Fruit fly (Drosophila melanogaster) Kc167 (cell line): Measurements from ENCODE around the gene CG17600.

ENCODE experiments used
- Myc ChIP-seq: fragments of >200 bp; optimal IDR thresholded peaks from 2 replicates; lab custom pipeline; 2017; ENCODE audit warnings: missing external identifiers
- Sin3A ChIP-seq: fragments of >200 bp; optimal IDR thresholded peaks from 2 replicates; lab custom pipeline; 2018; ENCODE audit warnings: missing external identifiers
- h ChIP-seq: fragments of >200 bp; optimal IDR thresholded peaks from 3 replicates; lab custom pipeline; 2018; ENCODE audit warnings: missing external identifiers
- insv ChIP-seq: fragments of >200 bp; optimal IDR thresholded peaks from 3 replicates; lab custom pipeline; 2018; ENCODE audit warnings: missing external identifiers
- psq ChIP-seq: fragments of >200 bp; optimal IDR thresholded peaks from 2 replicates; lab custom pipeline; 2017; ENCODE audit warnings: missing external identifiers
- ttk ChIP-seq: sonication (Bioruptor generic); optimal IDR thresholded peaks from 2 replicates; lab custom pipeline; 2017; ENCODE audit warnings: missing external identifiers

The CG17600 gene

DNA sequence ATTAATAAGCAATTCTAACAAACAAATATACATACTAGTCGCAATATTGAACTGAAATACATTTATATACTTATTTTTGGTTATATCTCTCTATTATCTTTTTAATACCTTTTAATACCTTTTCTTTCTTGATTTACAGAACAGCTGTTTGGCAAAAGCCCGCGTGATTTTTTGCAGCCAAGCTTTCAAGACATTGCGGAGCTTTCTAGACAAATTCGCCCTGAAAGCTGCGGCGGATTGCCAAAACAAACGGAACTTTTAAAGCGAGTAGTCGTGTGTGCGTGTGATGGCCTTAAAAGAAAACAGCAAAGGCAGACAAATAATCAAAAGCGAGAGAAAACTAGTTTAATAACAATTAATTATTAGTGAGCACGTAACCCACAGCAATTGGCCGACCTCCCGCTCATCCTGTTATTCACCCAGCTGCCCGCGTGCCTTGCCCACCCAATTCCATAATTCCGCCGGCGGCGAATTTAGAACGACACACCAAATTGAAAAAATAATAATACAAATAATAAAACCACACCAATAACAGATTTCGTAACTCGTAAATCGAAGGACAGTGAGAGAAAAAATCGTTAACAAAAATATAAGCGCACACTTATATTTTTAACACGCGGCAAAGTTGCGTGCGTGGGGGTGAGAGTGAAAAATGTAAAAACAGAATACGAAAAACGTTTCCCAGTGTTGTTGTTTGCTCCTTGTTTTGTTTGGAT, 27.9 kb upstream of the CG17600 start:
- TF ChIP-seq insv (lab: Kevin White, UChicago) (no peak), psq (no peak), Sin3A (lab: Kevin White, UChicago) (no peak), h (lab: Kevin White, UChicago) (no peak), ttk (no peak), Myc (no peak)

DNA sequence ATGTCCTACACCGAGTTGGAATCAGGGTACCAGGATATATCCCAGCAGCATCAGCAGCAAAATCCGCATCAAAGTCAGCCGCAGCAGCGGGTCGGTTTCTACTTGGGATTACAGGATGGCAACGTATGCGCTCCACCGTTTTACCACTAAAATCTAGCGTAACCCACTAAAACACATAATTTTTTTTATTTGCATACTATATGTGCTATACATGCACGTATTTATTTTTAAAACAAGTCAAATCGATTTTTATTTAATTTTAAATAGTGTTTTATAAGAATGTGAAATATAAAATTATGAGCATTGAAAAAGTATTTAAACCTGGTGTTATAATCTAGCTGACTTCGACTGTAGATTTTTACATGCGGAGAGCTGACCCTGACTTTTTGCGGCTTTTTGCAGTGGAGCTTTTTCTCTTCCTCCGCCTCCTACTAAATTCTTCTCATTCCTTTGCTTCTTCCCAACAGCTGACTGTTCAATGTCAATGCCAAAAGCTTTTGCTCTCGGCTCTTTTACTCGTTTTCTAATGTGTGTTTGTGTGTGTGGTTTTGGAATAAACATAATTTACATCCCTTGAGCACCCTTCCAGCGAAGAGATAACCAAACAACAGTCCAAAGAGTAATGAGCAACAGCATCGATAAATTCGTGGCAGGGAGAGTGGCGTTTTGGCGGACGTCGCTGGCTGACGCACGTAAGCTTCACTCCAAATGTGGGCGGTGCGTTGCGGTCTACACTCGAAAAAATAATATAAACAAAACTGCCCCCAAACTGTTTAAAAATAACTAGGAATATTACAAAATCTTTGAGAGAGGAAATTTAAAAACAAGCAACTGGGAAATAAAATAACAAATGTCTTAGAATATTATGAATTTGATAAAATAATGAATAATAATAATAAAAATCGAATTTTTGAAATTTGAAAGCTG, 27.1 kb upstream of the CG17600 start:
- TF ChIP-seq Myc, result no peak
- no peak for TF ChIP-seq ttk

DNA sequence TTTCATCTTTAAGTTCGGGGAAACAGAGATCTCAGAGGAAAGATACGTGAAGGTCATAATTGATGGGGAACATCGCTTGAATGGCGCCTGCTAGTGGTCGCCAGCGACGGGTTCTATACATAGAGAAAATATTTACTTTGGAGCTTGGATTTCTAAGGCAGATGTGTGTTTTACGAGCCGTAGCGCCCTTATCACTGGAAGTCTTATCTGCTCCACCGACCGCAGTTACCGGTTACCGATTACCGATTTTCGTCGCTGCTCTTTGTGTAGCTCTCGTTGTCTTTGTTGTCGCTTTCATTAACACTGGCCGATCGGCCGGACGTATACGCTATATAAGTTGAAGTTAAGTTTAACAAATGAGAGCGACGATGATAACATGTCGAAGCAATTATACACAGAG, 24.4 kb upstream of the CG17600 start:
- TF ChIP-seq h (lab: Kevin White, UChicago), result no peak
- TF ChIP-seq Sin3A (lab: Kevin White, UChicago), result no peak
- no peak for TF ChIP-seq ttk
- TF ChIP-seq Myc, result no peak
- no peak for TF ChIP-seq psq
- no peak for TF ChIP-seq insv (lab: Kevin White, UChicago)

DNA sequence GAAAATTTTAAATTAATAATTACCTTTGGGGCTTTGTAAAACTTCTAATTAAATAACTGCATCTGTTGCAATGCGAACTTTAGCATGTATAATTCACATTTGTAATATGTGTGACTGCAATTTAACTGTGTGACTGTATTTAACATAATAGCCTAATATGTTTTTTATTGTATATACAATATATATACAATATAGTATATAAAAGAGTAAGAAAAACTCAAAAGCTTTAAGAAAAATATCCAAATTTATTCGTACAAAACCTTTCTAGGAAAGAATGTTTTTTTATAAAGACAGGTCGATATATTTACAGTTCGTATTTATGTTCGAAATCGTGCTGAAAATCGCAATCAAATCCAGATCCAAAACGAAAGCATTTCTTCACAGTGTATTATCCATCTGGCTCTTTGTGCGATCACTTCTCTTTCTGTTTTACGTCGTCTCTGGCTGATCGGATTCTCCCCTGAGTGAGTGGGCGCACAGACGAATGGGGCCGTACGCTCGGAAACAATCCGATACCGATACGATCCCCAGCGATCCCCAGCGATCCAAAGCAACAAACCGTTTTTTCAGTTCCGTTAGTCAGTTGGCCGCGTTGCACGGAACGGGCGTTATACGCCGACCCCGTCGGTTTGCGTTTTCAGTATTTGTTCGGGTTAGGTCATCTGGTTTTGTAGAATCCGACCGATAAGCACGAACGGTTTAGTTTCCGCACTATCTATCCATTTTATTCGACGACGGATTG, 23.8 kb upstream of the CG17600 start:
- no peak for TF ChIP-seq Myc
- TF ChIP-seq psq, result no peak
- no peak for TF ChIP-seq h (lab: Kevin White, UChicago)
- no peak for TF ChIP-seq Sin3A (lab: Kevin White, UChicago)
- TF ChIP-seq ttk, result no peak
- no peak for TF ChIP-seq insv (lab: Kevin White, UChicago)

DNA sequence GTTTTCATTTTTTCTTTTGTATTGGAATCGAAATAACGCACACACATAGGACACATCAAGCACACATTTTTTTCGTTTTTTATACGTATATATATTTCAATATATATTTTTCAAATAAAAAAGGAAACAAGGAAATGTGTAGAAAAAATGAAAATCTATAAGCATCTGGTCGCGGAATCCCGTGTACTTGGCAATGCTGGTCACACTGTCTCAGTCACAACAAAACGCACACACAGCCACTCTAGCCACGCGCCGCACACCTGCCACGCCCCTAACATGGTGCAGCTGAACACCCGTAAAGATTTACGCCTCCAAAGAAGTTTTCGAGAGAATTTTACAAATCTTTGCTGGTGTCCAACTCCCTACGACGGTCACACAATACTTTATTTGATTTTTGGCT, 15.4 kb upstream of the CG17600 start:
- TF ChIP-seq insv (lab: Kevin White, UChicago) (no peak), Sin3A (lab: Kevin White, UChicago) (no peak), ttk (no peak), psq (no peak), h (lab: Kevin White, UChicago) (no peak)

DNA sequence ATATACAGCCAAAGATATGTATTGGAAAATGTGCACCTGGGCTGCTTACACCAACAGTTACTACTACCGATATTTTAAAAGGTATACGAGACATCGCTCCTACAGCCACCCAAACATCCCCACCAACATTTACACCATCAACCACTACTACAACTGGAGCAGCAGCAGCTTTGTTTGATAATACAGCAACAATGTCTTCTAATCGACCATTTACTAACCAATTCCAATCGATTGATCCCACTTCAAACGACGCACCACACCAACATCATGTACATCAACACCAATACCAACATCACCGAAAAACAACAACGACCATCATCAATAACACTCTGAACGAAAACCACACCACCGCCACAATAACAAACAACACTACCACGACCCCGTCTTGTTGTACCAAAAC, 12.8 kb upstream of the CG17600 start:
- TF ChIP-seq ttk, result no peak
- TF ChIP-seq psq, result no peak
- TF ChIP-seq insv (lab: Kevin White, UChicago), result no peak
- no peak for TF ChIP-seq Sin3A (lab: Kevin White, UChicago)
- TF ChIP-seq Myc, result no peak
- TF ChIP-seq h (lab: Kevin White, UChicago), result no peak

DNA sequence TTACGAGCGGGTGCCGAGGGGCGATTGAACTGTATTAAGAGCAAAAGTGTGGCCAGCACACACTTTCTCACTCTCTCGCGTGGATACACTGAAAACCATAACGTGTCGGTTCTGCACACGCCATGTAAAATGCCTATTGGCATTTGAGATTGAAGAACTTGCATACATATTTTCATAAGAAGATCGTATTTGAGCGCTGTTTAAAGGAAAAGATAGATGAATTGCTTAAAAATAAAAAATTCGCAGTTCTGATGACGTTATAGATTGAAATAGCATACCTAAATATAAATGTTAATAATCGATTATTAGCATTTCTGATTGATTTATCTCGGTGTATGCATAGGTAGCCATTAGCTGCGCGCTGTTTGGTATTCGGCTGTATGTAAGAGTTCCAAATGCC, 5.9 kb upstream of the CG17600 start:
- TF ChIP-seq ttk, result no peak
- no peak for TF ChIP-seq psq
- no peak for TF ChIP-seq Myc
- no peak for TF ChIP-seq Sin3A (lab: Kevin White, UChicago)
- no peak for TF ChIP-seq h (lab: Kevin White, UChicago)
- no peak for TF ChIP-seq insv (lab: Kevin White, UChicago)

DNA sequence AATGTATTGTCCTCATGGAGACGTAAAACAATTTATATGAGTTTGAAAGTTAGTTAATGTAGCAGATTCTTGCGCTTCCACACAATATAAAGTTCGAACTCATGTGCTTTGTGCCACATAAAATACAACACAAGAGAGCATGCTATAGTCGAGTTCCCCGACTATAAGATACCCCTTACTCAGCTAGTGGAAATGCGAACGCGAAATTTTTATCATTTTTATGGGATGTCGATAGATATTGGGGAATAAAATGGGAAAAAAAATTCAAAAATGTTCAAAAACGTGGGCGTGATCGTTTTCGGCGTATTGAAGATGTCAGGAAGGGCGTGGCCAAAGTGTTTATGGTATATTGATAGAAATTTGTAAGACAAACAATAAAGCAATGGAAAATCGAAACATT, 4.2 kb upstream of the CG17600 start:
- TF ChIP-seq insv (lab: Kevin White, UChicago), result no peak
- TF ChIP-seq Myc, result no peak
- no peak for TF ChIP-seq h (lab: Kevin White, UChicago)

DNA sequence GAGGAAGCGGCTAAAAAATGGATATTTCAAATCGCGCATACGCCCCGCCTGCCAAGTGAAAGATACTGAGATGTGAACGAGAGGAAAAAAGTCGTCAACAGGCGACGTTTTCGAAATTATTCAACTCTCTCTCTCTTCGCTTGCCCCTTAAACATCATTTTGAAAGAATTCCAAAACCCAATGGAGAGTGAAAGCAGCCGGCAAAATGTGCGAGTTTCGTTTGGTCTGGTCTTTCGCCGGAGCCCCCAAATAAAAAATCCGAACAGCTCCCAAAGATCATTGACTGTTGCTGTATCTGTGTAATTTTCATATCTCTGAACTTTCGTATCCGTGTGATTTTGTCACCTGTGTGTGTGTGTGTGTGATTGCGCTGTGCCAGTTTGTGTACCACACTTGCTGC, 2.9 kb upstream of the CG17600 start:
- TF ChIP-seq ttk (no peak), Myc (no peak), h (lab: Kevin White, UChicago) (no peak), Sin3A (lab: Kevin White, UChicago) (no peak), psq (no peak), insv (lab: Kevin White, UChicago) (no peak)

DNA sequence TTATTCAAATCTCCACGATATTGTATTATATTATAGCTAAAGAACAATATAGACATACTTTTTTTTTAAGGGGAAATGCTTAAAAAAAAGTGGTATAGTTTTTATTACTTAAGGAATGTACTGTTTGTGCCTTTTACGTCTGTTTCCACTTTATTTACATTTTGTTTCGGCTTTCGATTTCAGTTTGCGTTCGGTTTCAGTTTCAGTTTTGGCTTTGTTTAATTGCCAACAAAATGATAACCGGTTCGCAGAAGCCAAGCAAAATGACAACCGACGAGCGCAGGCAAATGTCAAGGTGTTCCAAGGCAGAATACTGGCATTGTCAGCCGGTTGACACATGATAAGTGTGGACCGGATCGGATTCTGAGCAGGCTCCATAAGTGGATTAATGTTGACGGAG, 12.2 kb downstream of the CG17600 start:
- no peak for TF ChIP-seq ttk
- TF ChIP-seq insv (lab: Kevin White, UChicago), result no peak
- no peak for TF ChIP-seq psq
- TF ChIP-seq Sin3A (lab: Kevin White, UChicago), result no peak
- no peak for TF ChIP-seq Myc

DNA sequence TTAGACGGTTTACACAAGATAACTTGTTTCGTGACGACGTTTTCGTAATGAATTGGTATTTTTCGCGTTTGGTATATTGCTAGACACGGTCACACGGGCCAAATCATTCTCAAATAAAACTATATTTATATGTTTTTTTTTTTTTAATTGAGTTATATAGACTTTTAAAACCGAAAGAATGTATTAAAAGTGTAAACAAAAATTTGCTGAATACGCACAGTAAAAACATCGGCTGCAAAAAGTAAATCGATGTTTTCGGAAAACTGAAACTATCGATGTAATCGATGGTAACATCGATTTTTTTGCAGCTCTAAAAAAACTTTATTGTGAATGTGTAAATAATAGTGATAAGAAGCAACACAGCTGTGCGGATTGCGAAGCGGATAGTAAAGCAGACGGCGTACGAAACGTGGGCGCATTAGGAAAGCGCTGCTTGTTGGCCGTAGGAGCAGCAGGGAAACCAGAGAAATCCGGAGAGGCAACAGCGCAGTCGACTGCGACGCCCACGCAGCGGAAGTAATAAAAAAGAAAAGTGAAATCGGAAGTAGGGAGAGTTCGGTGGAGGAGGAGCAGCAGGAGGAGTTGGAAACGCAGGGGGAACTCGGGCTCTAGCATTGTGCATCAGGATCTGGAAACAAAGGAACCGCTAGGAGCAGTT, 14.8 kb downstream of the CG17600 start, which contains the start of gene S6kII:
Gene S6kII, plus strand, starts transcription at position 301 of the 658 bp plus-strand sequence.
- no peak for TF ChIP-seq Sin3A (lab: Kevin White, UChicago)
- no peak for TF ChIP-seq ttk
- no peak for TF ChIP-seq h (lab: Kevin White, UChicago)
- no peak for TF ChIP-seq Myc
- no peak for TF ChIP-seq psq
- no peak for TF ChIP-seq insv (lab: Kevin White, UChicago)

DNA sequence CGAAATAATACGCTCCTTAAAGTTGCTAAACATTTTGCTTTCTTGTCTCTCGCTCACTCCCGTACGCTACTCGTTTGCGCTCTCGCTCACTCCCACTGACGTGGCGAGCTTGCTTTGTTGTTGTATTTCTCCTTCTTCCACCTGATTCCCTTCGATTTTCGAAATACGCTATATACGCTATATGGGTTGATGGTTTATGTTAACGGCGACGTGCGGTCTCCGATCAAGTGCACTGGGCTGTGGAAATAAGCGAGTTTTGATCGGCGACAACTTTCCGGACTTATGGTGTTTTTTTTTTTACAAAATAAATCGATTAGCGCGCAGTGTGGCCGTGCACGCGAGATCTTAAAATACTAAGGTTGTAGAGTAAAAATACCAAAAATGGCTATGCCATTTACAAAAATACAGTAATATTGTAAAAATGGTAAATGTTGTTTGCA, 25.1 kb downstream of the CG17600 start, which contains the start of gene CG17598:
Gene CG17598, minus strand, starts transcription at position 319 of the 440 bp plus-strand sequence.
- no peak for TF ChIP-seq psq
- no peak for TF ChIP-seq ttk
- TF ChIP-seq h (lab: Kevin White, UChicago), result no peak
- TF ChIP-seq Sin3A (lab: Kevin White, UChicago), result no peak
- no peak for TF ChIP-seq insv (lab: Kevin White, UChicago)
- TF ChIP-seq Myc, result no peak
